Fruit fly (Drosophila melanogaster): ENCODE data around the gene CG4502.
A peak's percentile ranks its signal among the peaks of the same experiment; 100 is the strongest.

CG4502 gene

dm6 chr2L:7188530-7188996 lies 15.5 kb downstream of the CG4502 start (continued):
- TF ChIP-seq CG6791 (GFP tag; IDR thresholded peaks at IDR 0.05; ENCODE audit: partially characterized antibody) (no peak), tna (GFP tag; IDR thresholded peaks at IDR 0.05; ENCODE audit: partially characterized antibody) (no peak), CG10462 (GFP tag; optimal IDR thresholded peaks at IDR 0.05) (peak; percentile 97), Med (GFP tag) (peak; percentile 99), CG12769 (tag; optimal IDR thresholded peaks at IDR 0.05) (peak; percentile 98), Sox100B (GFP tag; optimal IDR thresholded peaks at IDR 0.05) (peak; percentile 98), BEAF-32 (GFP tag; optimal IDR thresholded peaks at IDR 0.05) (peak; percentile 19), z (GFP tag; IDR thresholded peaks at IDR 0.05) (peak; percentile 70; the same call in 2 of the 3 replicates), Hey (tag; optimal IDR thresholded peaks at IDR 0.05) (peak; percentile 86), ci (GFP tag; IDR thresholded peaks at IDR 0.05) (peak; percentile 98), CG14965 (GFP tag; optimal IDR thresholded peaks at IDR 0.05; ENCODE audit: borderline replicate concordance) (peak; percentile 40), CG12299 (tag; optimal IDR thresholded peaks at IDR 0.05) (peak; percentile 98), CG16779 (GFP tag; IDR thresholded peaks at IDR 0.05) (peak; percentile 93), CkIIα-i1 (GFP tag; IDR thresholded peaks at IDR 0.05) (peak; percentile 74), CG16863 (GFP tag; optimal IDR thresholded peaks at IDR 0.05) (peak; percentile 97), Hmx (GFP tag; optimal IDR thresholded peaks at IDR 0.05) (peak; percentile 78), CG9932 (GFP tag; IDR thresholded peaks at IDR 0.05) (peak; percentile 97), Mad (GFP tag; optimal IDR thresholded peaks at IDR 0.05) (peak; percentile 97), disco-r (GFP tag; optimal IDR thresholded peaks at IDR 0.05) (peak; percentile 95), CG13894 (tag; optimal IDR thresholded peaks at IDR 0.05) (peak; percentile 96), ap (GFP tag; IDR thresholded peaks at IDR 0.05) (peak; percentile 96), so (GFP tag; IDR thresholded peaks at IDR 0.05) (peak; percentile 98), zf30C (GFP tag; optimal IDR thresholded peaks at IDR 0.05) (no peak), toy (GFP tag; IDR thresholded peaks at IDR 0.05) (peak; percentile 89), crp (GFP tag; optimal IDR thresholded peaks at IDR 0.05) (peak in 1 of 2 experiments; percentile 70), sens-2 (GFP tag; IDR thresholded peaks at IDR 0.05) (peak; percentile 93), ash1 (GFP tag; optimal IDR thresholded peaks at IDR 0.05) (peak; percentile 78), Usf (GFP tag; optimal IDR thresholded peaks at IDR 0.05) (peak; percentile 95), ranshi (GFP tag; IDR thresholded peaks at IDR 0.05) (peak; percentile 96), CTCF (GFP tag; optimal IDR thresholded peaks at IDR 0.05) (peak; percentile 70), CG10565 (GFP tag; optimal IDR thresholded peaks at IDR 0.05) (peak; percentile 76), zfh2 (GFP tag; optimal IDR thresholded peaks at IDR 0.05) (peak; percentile 96)

DNA sequence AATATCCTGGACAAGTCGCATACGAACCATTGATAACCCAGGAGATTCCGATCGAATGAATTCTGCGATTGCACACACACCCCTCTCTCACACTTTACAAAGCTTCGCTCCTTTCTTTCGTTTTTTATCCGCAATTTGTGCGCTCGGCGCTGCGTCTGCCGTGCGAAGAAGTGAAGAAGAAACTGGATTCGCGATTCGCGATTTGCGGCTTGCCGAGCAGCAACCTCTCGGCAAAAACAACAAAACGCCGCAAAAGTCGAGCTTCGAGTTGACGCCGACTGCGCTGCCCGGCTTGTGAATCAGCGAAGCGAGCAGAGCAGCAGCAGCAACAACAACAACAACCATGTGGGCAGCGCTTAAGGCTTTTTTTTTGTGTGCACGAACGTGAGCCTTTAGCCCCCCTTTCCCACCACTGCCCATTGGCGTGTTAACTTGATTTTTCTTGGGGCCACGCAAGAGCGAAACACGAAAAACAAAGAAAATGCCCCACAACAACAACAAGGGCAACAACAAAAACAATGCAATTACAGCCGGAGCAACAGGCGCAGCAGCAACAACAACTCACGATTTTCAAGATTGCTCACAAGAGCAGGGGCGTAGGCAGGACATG lies 16.0 kb downstream of the CG4502 start:
- TF ChIP-seq toy (GFP tag; IDR thresholded peaks at IDR 0.05): no peak
- TF ChIP-seq CG6175 (GFP tag; IDR thresholded peaks at IDR 0.05): no peak
- 0 out of 3 replicates have a peak, but pooled peaks have one; percentile 31 for TF ChIP-seq knrl (GFP tag; IDR thresholded peaks at IDR 0.05; ENCODE audit: partially characterized antibody)
- TF ChIP-seq fd102C (GFP tag; optimal IDR thresholded peaks at IDR 0.05): no peak
- no peak for TF ChIP-seq Scr (GFP tag; IDR thresholded peaks at IDR 0.05; ENCODE audit: partially characterized antibody)
- no peak for TF ChIP-seq CG12744 (GFP tag; optimal IDR thresholded peaks at IDR 0.05)
- peak; percentile 95 for TF ChIP-seq CG4360 (GFP tag; IDR thresholded peaks at IDR 0.05)
- TF ChIP-seq Adf1 (GFP tag; IDR thresholded peaks at IDR 0.05): peak; percentile 49
- TF ChIP-seq amos (GFP tag; IDR thresholded peaks at IDR 0.05; ENCODE audit: partially characterized antibody): 0 out of 2 replicates have a peak, but pooled peaks have one; percentile 4
- peak; percentile 15 for TF ChIP-seq hkb (optimal IDR thresholded peaks at IDR 0.05)
- TF ChIP-seq hkb (GFP tag; IDR thresholded peaks at IDR 0.05): no peak
- TF ChIP-seq CG4328 (GFP tag; optimal IDR thresholded peaks at IDR 0.05): no peak
- no peak for TF ChIP-seq mld (GFP tag; IDR thresholded peaks at IDR 0.05; ENCODE audit: partially characterized antibody)
- TF ChIP-seq insv (GFP tag; optimal IDR thresholded peaks at IDR 0.05): peak in 1 of 2 experiments; percentile 31
- TF ChIP-seq org-1 (GFP tag; optimal IDR thresholded peaks at IDR 0.05): no peak
- TF ChIP-seq Doc3 (GFP tag; IDR thresholded peaks at IDR 0.05; ENCODE audit: partially characterized antibody): no peak
- no peak for TF ChIP-seq Dbx (GFP tag; IDR thresholded peaks at IDR 0.05)
- peak in 1 of 2 experiments; percentile 41 for TF ChIP-seq tll (GFP tag; optimal IDR thresholded peaks at IDR 0.05)
- peak in 1 of 2 experiments; percentile 51 for TF ChIP-seq eve (GFP tag; optimal IDR thresholded peaks at IDR 0.05)
